Fruit fly (Drosophila melanogaster): Measurements from ENCODE around the gene pths.

pths gene

dm6 chr2L:21141714-21142500, 1.1 kb upstream of the pths start, which contains the start of gene Dap160 (continued):
- TF ChIP-seq inv (GFP tag; IDR thresholded peaks at IDR 0.05; ENCODE audit: partially characterized antibody) (peak; percentile 62; the same call in 1 of the 2 replicates), tap (tag; optimal IDR thresholded peaks at IDR 0.05) (no peak), CG34376 (GFP tag; optimal IDR thresholded peaks at IDR 0.05) (peak; percentile 51), crol (GFP tag; IDR thresholded peaks at IDR 0.05) (no peak), Hr3 (GFP tag; optimal IDR thresholded peaks at IDR 0.05) (no peak), Myb (GFP tag; optimal IDR thresholded peaks at IDR 0.05) (peak; percentile 92), CG11695 (GFP tag; IDR thresholded peaks at IDR 0.05) (no peak), Hey (tag; optimal IDR thresholded peaks at IDR 0.05) (no peak), fu2 (GFP tag; optimal IDR thresholded peaks at IDR 0.05) (no peak), CG3726 (GFP tag; IDR thresholded peaks at IDR 0.05) (no peak), CG12659 (GFP tag; optimal IDR thresholded peaks at IDR 0.05) (peak; percentile 66), unc-4 (GFP tag; IDR thresholded peaks at IDR 0.05; ENCODE audit: partially characterized antibody) (peak; percentile 68), CG1024 (GFP tag; IDR thresholded peaks at IDR 0.05) (0 out of 2 replicates have a peak, but pooled peaks have one; percentile 33), CG11504 (tag; optimal IDR thresholded peaks at IDR 0.05) (no peak), CG15269 (tag; optimal IDR thresholded peaks at IDR 0.05) (no peak), GATAe (GFP tag; conservative IDR thresholded peaks at IDR 0.05) (no peak), vnd (GFP tag; IDR thresholded peaks at IDR 0.05; ENCODE audit: partially characterized antibody) (peak; percentile 64), CG12071 (GFP tag; optimal IDR thresholded peaks at IDR 0.05) (no peak), CG12104 (GFP tag; optimal IDR thresholded peaks at IDR 0.05) (no peak), ap (GFP tag; IDR thresholded peaks at IDR 0.05) (no peak), CG2129 (GFP tag; IDR thresholded peaks at IDR 0.05; ENCODE audit: partially characterized antibody) (peak; percentile 28; the same call in 1 of the 2 replicates), ro (GFP tag; IDR thresholded peaks at IDR 0.05) (no peak), ATbp (GFP tag; optimal IDR thresholded peaks at IDR 0.05) (no peak), disco-r (GFP tag; optimal IDR thresholded peaks at IDR 0.05) (no peak), nom (GFP tag; optimal IDR thresholded peaks at IDR 0.05) (no peak), tx (GFP tag; optimal IDR thresholded peaks at IDR 0.05) (no peak), H2.0 (GFP tag; IDR thresholded peaks at IDR 0.05) (no peak), CG32772 (GFP tag; IDR thresholded peaks at IDR 0.05) (no peak), Dip2 (GFP tag; IDR thresholded peaks at IDR 0.05) (no peak), CG13624 (GFP tag; optimal IDR thresholded peaks at IDR 0.05) (no peak), dan (GFP tag; IDR thresholded peaks at IDR 0.05) (no peak), CG12769 (tag; optimal IDR thresholded peaks at IDR 0.05) (no peak), CG4730 (GFP tag; IDR thresholded peaks at IDR 0.05) (no peak), CG9817 (tag; optimal IDR thresholded peaks at IDR 0.05) (no peak), CG14050 (GFP tag; IDR thresholded peaks at IDR 0.05) (no peak), CG4360 (GFP tag; IDR thresholded peaks at IDR 0.05) (no peak), Sox102F (GFP tag; optimal IDR thresholded peaks at IDR 0.05) (no peak), unpg (GFP tag; optimal IDR thresholded peaks at IDR 0.05) (no peak), fd64A (GFP tag; optimal IDR thresholded peaks at IDR 0.05) (no peak), CG9727 (GFP tag; optimal IDR thresholded peaks at IDR 0.05) (no peak), oc (tag; optimal IDR thresholded peaks at IDR 0.05) (no peak), gro (GFP tag; optimal IDR thresholded peaks at IDR 0.05) (no peak), Awh (GFP tag; IDR thresholded peaks at IDR 0.05) (no peak), CG18619 (GFP tag; optimal IDR thresholded peaks at IDR 0.05) (no peak), nerfin-1 (tag; optimal IDR thresholded peaks at IDR 0.05) (no peak), sqz (GFP tag; optimal IDR thresholded peaks at IDR 0.05) (no peak), Elba2 (GFP tag; optimal IDR thresholded peaks at IDR 0.05) (no peak), Fer3 (tag; optimal IDR thresholded peaks at IDR 0.05) (no peak), E2f1 (GFP tag; IDR thresholded peaks at IDR 0.05) (no peak), pum (GFP tag; optimal IDR thresholded peaks at IDR 0.05) (no peak)
